Fruit fly (Drosophila melanogaster): ENCODE results near the gene Mhc.

Mhc gene

dm6 chr2L:16743055-16743805 lies 23.1 kb upstream of the Mhc start, which contains the start of the genes LSm7 and BuGZ (continued):
- TF ChIP-seq pho (GFP tag; optimal IDR thresholded peaks at IDR 0.05) (no peak), Ravus (GFP tag; IDR thresholded peaks at IDR 0.05) (no peak), Abd-B (GFP tag; optimal IDR thresholded peaks at IDR 0.05) (no peak), Bteb2 (GFP tag; optimal IDR thresholded peaks at IDR 0.05) (no peak), Atf3 (GFP tag; optimal IDR thresholded peaks at IDR 0.05) (no peak), CG12104 (GFP tag; optimal IDR thresholded peaks at IDR 0.05) (peak; percentile 57), maf-S (GFP tag; optimal IDR thresholded peaks at IDR 0.05) (no peak), CG9797 (GFP tag; optimal IDR thresholded peaks at IDR 0.05) (peak; percentile 82), CG17186 (GFP tag; optimal IDR thresholded peaks at IDR 0.05) (peak; percentile 83), CG7987 (GFP tag; optimal IDR thresholded peaks at IDR 0.05) (peak; percentile 38), Dad (GFP tag; optimal IDR thresholded peaks at IDR 0.05) (no peak), jigr1 (GFP tag; IDR thresholded peaks at IDR 0.05) (no peak), Oaz (GFP tag; IDR thresholded peaks at IDR 0.05) (no peak), CG9876 (GFP tag; optimal IDR thresholded peaks at IDR 0.05) (no peak), btn (GFP tag; optimal IDR thresholded peaks at IDR 0.05) (no peak), CG15601 (tag; optimal IDR thresholded peaks at IDR 0.05) (peak; percentile 62), stwl (tag; optimal IDR thresholded peaks at IDR 0.05) (peak; percentile 86), CG10959 (GFP tag; IDR thresholded peaks at IDR 0.05) (no peak), CG34224 (GFP tag; IDR thresholded peaks at IDR 0.05; ENCODE audit: partially characterized antibody) (peak; percentile 42; the same call in 2 of the 3 replicates), p53 (GFP tag; optimal IDR thresholded peaks at IDR 0.05) (no peak), crol (GFP tag; IDR thresholded peaks at IDR 0.05) (no peak), CG8388 (GFP tag; optimal IDR thresholded peaks at IDR 0.05) (peak; percentile 36), MESR4 (GFP tag; optimal IDR thresholded peaks at IDR 0.05) (peak; percentile 98), hb (GFP tag; IDR thresholded peaks at IDR 0.05; ENCODE audit: partially characterized antibody) (no peak), mld (GFP tag; IDR thresholded peaks at IDR 0.05; ENCODE audit: partially characterized antibody) (no peak), E2f1 (GFP tag; IDR thresholded peaks at IDR 0.05) (0 out of 2 replicates have a peak, but pooled peaks have one; percentile 15), CG6175 (GFP tag; IDR thresholded peaks at IDR 0.05) (no peak), HLH4C (GFP tag; IDR thresholded peaks at IDR 0.05; ENCODE audit: partially characterized antibody) (0 out of 3 replicates have a peak, but pooled peaks have one; percentile 25), amos (GFP tag; IDR thresholded peaks at IDR 0.05; ENCODE audit: partially characterized antibody) (peak; percentile 45; the same call in 1 of the 2 replicates), NC2α (GFP tag; optimal IDR thresholded peaks at IDR 0.05) (no peak), CG15011 (GFP tag; optimal IDR thresholded peaks at IDR 0.05) (no peak), NK7.1 (GFP tag; optimal IDR thresholded peaks at IDR 0.05) (no peak), CG9817 (tag; optimal IDR thresholded peaks at IDR 0.05) (no peak), row (GFP tag; IDR thresholded peaks at IDR 0.05) (peak; percentile 49; the same call in 1 of the 3 replicates), CG13287 (GFP tag; IDR thresholded peaks at IDR 0.05; ENCODE audit: partially characterized antibody) (peak; percentile 73), Jarid2 (GFP tag; optimal IDR thresholded peaks at IDR 0.05) (no peak), unc-4 (GFP tag; IDR thresholded peaks at IDR 0.05; ENCODE audit: partially characterized antibody) (peak; percentile 70), vvl (GFP tag; IDR thresholded peaks at IDR 0.05) (peak; percentile 44; the same call in 1 of the 2 replicates), Mes4 (GFP tag; optimal IDR thresholded peaks at IDR 0.05) (no peak), CG42726 (GFP tag; IDR thresholded peaks at IDR 0.05; ENCODE audit: partially characterized antibody) (no peak), CG17802 (tag; optimal IDR thresholded peaks at IDR 0.05) (no peak), CG30403 (GFP tag; optimal IDR thresholded peaks at IDR 0.05) (peak; percentile 38), peb (GFP tag; IDR thresholded peaks at IDR 0.05) (no peak), CG13775 (GFP tag; optimal IDR thresholded peaks at IDR 0.05) (peak; percentile 65), prd (optimal IDR thresholded peaks at IDR 0.05) (no peak), prd (GFP tag; IDR thresholded peaks at IDR 0.05) (no peak), en (GFP tag; optimal IDR thresholded peaks at IDR 0.05) (no peak), Dp (GFP tag; optimal IDR thresholded peaks at IDR 0.05) (peak; percentile 61), CG9727 (GFP tag; optimal IDR thresholded peaks at IDR 0.05) (peak; percentile 69)

Measured in whole organism, embryonic.